Fruit fly (Drosophila melanogaster) whole organism, adult: ENCODE measurements around the gene CG14089.

Experiments used
- Clk ChIP-seq: fragments of 200-800 bp; sonication (Bioruptor generic); optimal IDR thresholded peaks from 2 replicates; lab custom pipeline; 2017; ENCODE audit warnings: missing biosample characterization, missing genetic modification characterization
- bab1 ChIP-seq: fragments of 200-800 bp; sonication (Bioruptor generic); optimal IDR thresholded peaks from 3 replicates; lab custom pipeline; 2019; ENCODE audit warnings: missing biosample characterization, mild to moderate bottlenecking, missing genetic modification characterization, moderate library complexity
- cic ChIP-seq: fragments of 200-800 bp; sonication (Bioruptor generic); optimal IDR thresholded peaks from 2 replicates; lab custom pipeline; 2017; ENCODE audit warnings: missing biosample characterization, mild to moderate bottlenecking, missing genetic modification characterization, moderate library complexity
- ovo ChIP-seq: fragments of 200-800 bp; sonication (Bioruptor generic); optimal IDR thresholded peaks from 2 replicates; lab custom pipeline; 2016; ENCODE audit warnings: missing biosample characterization, missing genetic modification characterization
- pad ChIP-seq: fragments of 200-800 bp; sonication (Bioruptor generic); optimal IDR thresholded peaks from 3 replicates; lab custom pipeline; 2017; ENCODE audit warnings: missing biosample characterization, missing genetic modification characterization, mild to moderate bottlenecking, moderate library complexity, missing genetic modification reagents

The CG14089 gene

DNA sequence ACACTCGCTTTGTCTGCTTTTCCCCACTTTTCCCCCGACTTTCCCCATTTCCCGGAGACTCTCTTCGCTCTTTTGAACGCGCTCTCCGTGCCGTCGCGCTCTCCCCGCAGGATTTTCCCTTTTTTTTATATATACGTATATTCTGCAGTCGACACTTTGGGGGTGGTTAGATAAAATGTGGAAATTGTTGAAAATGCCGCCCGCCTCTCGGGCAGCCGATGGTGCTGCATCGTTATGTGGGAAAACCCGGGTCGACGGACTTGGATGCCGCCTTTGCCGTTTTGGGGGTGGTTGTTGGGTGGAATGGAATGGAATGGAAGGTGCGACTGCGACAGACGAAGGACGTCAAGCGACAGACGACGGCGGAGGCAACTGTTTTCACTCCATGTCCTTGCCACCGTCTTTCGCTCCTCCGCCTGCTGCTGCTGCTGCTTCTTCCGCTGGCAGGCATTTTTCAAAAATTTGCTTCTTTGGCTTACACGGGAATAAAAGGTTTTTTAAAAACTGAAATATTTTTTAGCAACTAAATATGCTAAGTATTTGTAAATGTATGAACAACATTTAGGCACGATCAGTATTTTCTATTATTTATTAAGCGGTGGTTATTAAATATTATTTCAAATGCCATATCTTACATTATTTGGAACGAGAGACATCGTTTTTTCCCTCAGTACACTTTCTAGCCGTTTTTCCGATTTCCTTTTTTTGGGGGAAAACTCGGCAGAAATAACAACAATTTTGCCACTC, 49.6 kb downstream of the CG14089 start:
- TF ChIP-seq cic (GFP tag; lab: Kevin White, UChicago) = no peak
- TF ChIP-seq ovo = no peak
- no peak for TF ChIP-seq Clk (GFP tag; lab: Kevin White, UChicago)
- TF ChIP-seq bab1 (GFP tag; lab: Kevin White, UChicago) = no peak
- TF ChIP-seq pad (GFP tag; lab: Kevin White, UChicago) = peak; percentile 21
